Fruit fly (Drosophila melanogaster): ENCODE results near the gene Wnt10.

Wnt10 gene

DNA sequence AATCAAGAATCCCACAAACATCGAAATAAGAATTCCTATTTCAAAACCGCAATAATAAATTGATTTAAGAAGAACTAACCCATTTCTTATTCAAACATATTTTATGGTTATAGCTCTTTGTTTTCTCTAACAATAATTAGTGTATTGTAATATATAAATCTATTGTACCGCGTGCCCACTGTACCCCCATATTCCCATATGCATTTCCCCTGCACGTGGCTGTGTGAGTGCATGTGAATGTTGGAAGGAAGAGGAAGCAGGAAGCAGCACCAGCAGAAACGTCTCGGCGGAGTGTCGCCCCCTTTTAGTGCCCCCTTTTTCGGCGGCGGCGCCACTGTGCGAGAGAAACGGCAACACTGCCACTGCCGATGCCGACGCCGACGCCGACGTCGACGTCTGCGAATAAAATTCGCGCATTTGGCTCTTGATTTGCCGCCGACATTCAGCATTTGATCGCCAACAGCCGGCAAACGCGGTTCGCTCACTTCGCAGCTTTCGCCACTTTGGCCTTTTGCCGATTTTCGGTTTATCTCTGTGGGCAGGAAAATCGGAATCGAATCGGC is 60.2 kb downstream of the Wnt10 start (continued):
- 0 out of 3 replicates have a peak, but pooled peaks have one; percentile 14 for TF ChIP-seq so (GFP tag; IDR thresholded peaks at IDR 0.05)
- TF ChIP-seq CG15514 (GFP tag; optimal IDR thresholded peaks at IDR 0.05), result peak; percentile 8
- no peak for TF ChIP-seq wdn (GFP tag; IDR thresholded peaks at IDR 0.05)
- peak; percentile 29 for TF ChIP-seq vvl (GFP tag; IDR thresholded peaks at IDR 0.05)
- no peak for TF ChIP-seq CG18262 (tag; optimal IDR thresholded peaks at IDR 0.05)
- TF ChIP-seq gcm2 (GFP tag; optimal IDR thresholded peaks at IDR 0.05), result no peak
- TF ChIP-seq CG31224 (GFP tag; IDR thresholded peaks at IDR 0.05), result 0 out of 2 replicates have a peak, but pooled peaks have one; percentile 18
- no peak for TF ChIP-seq trem (tag; optimal IDR thresholded peaks at IDR 0.05)
- TF ChIP-seq bigmax (GFP tag; optimal IDR thresholded peaks at IDR 0.05), result no peak
- peak; percentile 38; the same call in 1 of the 2 replicates for TF ChIP-seq lmd (GFP tag; IDR thresholded peaks at IDR 0.05)
- TF ChIP-seq CG11723 (GFP tag; optimal IDR thresholded peaks at IDR 0.05), result no peak
- peak in 1 of 2 experiments; percentile 8 for TF ChIP-seq chif (GFP tag; optimal IDR thresholded peaks at IDR 0.05)
- peak; percentile 23 for TF ChIP-seq CG3281 (GFP tag; optimal IDR thresholded peaks at IDR 0.05)
- peak; percentile 37 for TF ChIP-seq CG9727 (GFP tag; optimal IDR thresholded peaks at IDR 0.05)
- peak; percentile 72 for TF ChIP-seq CG17385 (GFP tag; optimal IDR thresholded peaks at IDR 0.05)
- no peak for TF ChIP-seq CG18476 (GFP tag; optimal IDR thresholded peaks at IDR 0.05)
- no peak for TF ChIP-seq CG12071 (GFP tag; optimal IDR thresholded peaks at IDR 0.05)
- 0 out of 2 replicates have a peak, but pooled peaks have one; percentile 28 for TF ChIP-seq CG14014 (GFP tag; IDR thresholded peaks at IDR 0.05)
- no peak for TF ChIP-seq CG14860 (GFP tag; IDR thresholded peaks at IDR 0.05; ENCODE audit: partially characterized antibody)
- TF ChIP-seq Med (GFP tag), result peak; percentile 92
- peak; percentile 35; the same call in 1 of the 2 replicates for TF ChIP-seq aop (GFP tag; IDR thresholded peaks at IDR 0.05)
- TF ChIP-seq CG17359 (tag; optimal IDR thresholded peaks at IDR 0.05), result peak; percentile 20
- TF ChIP-seq HLH3B (GFP tag; IDR thresholded peaks at IDR 0.05), result peak; percentile 51; the same call in 1 of the 2 replicates
- peak; percentile 17 for TF ChIP-seq nmo (GFP tag; optimal IDR thresholded peaks at IDR 0.05)
- TF ChIP-seq CG2875 (GFP tag; optimal IDR thresholded peaks at IDR 0.05), result no peak
- TF ChIP-seq Dref (GFP tag; IDR thresholded peaks at IDR 0.05), result 0 out of 2 replicates have a peak, but pooled peaks have one; percentile 10
- TF ChIP-seq MTF-1 (GFP tag; optimal IDR thresholded peaks at IDR 0.05; ENCODE audit: borderline replicate concordance), result no peak
- TF ChIP-seq CG10959 (GFP tag; IDR thresholded peaks at IDR 0.05), result 0 out of 2 replicates have a peak, but pooled peaks have one; percentile 5
- TF ChIP-seq unpg (GFP tag; optimal IDR thresholded peaks at IDR 0.05), result peak; percentile 10
- peak; percentile 23 for TF ChIP-seq NK7.1 (GFP tag; optimal IDR thresholded peaks at IDR 0.05)
- TF ChIP-seq Ets65A (GFP tag), result peak; percentile 59
- TF ChIP-seq nerfin-1 (tag; optimal IDR thresholded peaks at IDR 0.05), result no peak
- TF ChIP-seq Drgx (GFP tag; IDR thresholded peaks at IDR 0.05), result peak; percentile 81
- peak; percentile 8 for TF ChIP-seq CHES-1-like (GFP tag; optimal IDR thresholded peaks at IDR 0.05)
- peak; percentile 74 for TF ChIP-seq gcm (GFP tag; optimal IDR thresholded peaks at IDR 0.05)
- TF ChIP-seq CG18011 (GFP tag; optimal IDR thresholded peaks at IDR 0.05), result peak; percentile 73
- peak; percentile 94 for TF ChIP-seq rib (GFP tag; IDR thresholded peaks at IDR 0.05)
- TF ChIP-seq CG1602 (GFP tag; optimal IDR thresholded peaks at IDR 0.05), result no peak
- TF ChIP-seq Awh (GFP tag; IDR thresholded peaks at IDR 0.05), result 0 out of 2 replicates have a peak, but pooled peaks have one; percentile 39
- no peak for TF ChIP-seq CG13123 (GFP tag; optimal IDR thresholded peaks at IDR 0.05)
- no peak for TF ChIP-seq cato (GFP tag; optimal IDR thresholded peaks at IDR 0.05; ENCODE audit: borderline replicate concordance)
- TF ChIP-seq Atf6 (GFP tag; IDR thresholded peaks at IDR 0.05), result 0 out of 2 replicates have a peak, but pooled peaks have one; percentile 26
- no peak for TF ChIP-seq Dip2 (GFP tag; IDR thresholded peaks at IDR 0.05)
- TF ChIP-seq CG18599 (GFP tag; optimal IDR thresholded peaks at IDR 0.05), result peak; percentile 46
- no peak for TF ChIP-seq prd (optimal IDR thresholded peaks at IDR 0.05)
- TF ChIP-seq prd (GFP tag; IDR thresholded peaks at IDR 0.05), result peak; percentile 67
- TF ChIP-seq CG3407 (GFP tag; optimal IDR thresholded peaks at IDR 0.05), result no peak
- TF ChIP-seq CkIIα-i1 (GFP tag; IDR thresholded peaks at IDR 0.05), result no peak
- TF ChIP-seq HmgZ (tag; optimal IDR thresholded peaks at IDR 0.05), result peak; percentile 30
- no peak for TF ChIP-seq pb (GFP tag; optimal IDR thresholded peaks at IDR 0.05)
